Fruit fly (Drosophila melanogaster) ovary, adult (tissue): ENCODE measurements around the gene CG10077.

Experiments
- CG17801 ChIP-seq: fragments of 200-800 bp; optimal IDR thresholded peaks from 2 replicates; lab custom pipeline; 2019; ENCODE audit warnings: missing biosample characterization, mild to moderate bottlenecking, missing genetic modification characterization, moderate library complexity; ENCODE audit not compliant: partially characterized antibody

The CG10077 gene

dm6 chr3L:6980553-6980952, 24.8 kb upstream of the CG10077 start:
- no peak for TF ChIP-seq CG17801 (GFP tag; lab: Kevin White, UChicago)

- TF ChIP-seq CG17801 (GFP tag; lab: Kevin White, UChicago): peak; percentile 49
Measured at dm6 chr3L:6979387-6980249, 23.9 kb upstream of the CG10077 start, which contains the start of gene Galphai. Gene Galphai (minus strand): TSS chr3L:6980044.

- TF ChIP-seq CG17801 (GFP tag; lab: Kevin White, UChicago): no peak
Measured at dm6 chr3L:6978757-6979386, 23.2 kb upstream of the CG10077 start.

dm6 chr3L:6978030-6978683, 22.5 kb upstream of the CG10077 start:
- TF ChIP-seq CG17801 (GFP tag; lab: Kevin White, UChicago): no peak

- TF ChIP-seq CG17801 (GFP tag; lab: Kevin White, UChicago): no peak
Measured at dm6 chr3L:6977391-6977790, 21.7 kb upstream of the CG10077 start.

- no peak for TF ChIP-seq CG17801 (GFP tag; lab: Kevin White, UChicago)
Measured at dm6 chr3L:6976601-6977140, 21.0 kb upstream of the CG10077 start.

- TF ChIP-seq CG17801 (GFP tag; lab: Kevin White, UChicago): no peak
Measured at dm6 chr3L:6975875-6976274, 20.2 kb upstream of the CG10077 start.

- TF ChIP-seq CG17801 (GFP tag; lab: Kevin White, UChicago): no peak
Measured at dm6 chr3L:6972367-6972766, 16.7 kb upstream of the CG10077 start, which contains the start of gene CG10063. Gene CG10063 (minus strand): TSS chr3L:6972467.

- TF ChIP-seq CG17801 (GFP tag; lab: Kevin White, UChicago): no peak
Measured at dm6 chr3L:6971298-6971697, 15.6 kb upstream of the CG10077 start.

- TF ChIP-seq CG17801 (GFP tag; lab: Kevin White, UChicago): peak; percentile 63
Measured at dm6 chr3L:6968961-6969814, 13.5 kb upstream of the CG10077 start, which contains the start of the genes Mis12 and CG9953. Gene Mis12 (minus strand): TSS chr3L:6969048. Gene CG9953 (plus strand): TSS chr3L:6969658.

dm6 chr3L:6967797-6968196, 12.1 kb upstream of the CG10077 start, which contains the start of gene CG10064:
Gene CG10064 (minus strand): TSS chr3L:6967897.
- TF ChIP-seq CG17801 (GFP tag; lab: Kevin White, UChicago): no peak

- TF ChIP-seq CG17801 (GFP tag; lab: Kevin White, UChicago): peak; percentile 74
Measured at dm6 chr3L:6964488-6965152, 8.9 kb upstream of the CG10077 start, which contains the start of gene sgl. Gene sgl (minus strand): TSS chr3L:6964758.

dm6 chr3L:6963792-6964487, 8.2 kb upstream of the CG10077 start:
- no peak for TF ChIP-seq CG17801 (GFP tag; lab: Kevin White, UChicago)
